Worm (Caenorhabditis elegans) whole organism, late embryonic: ENCODE results near the gene B0280.9.
A peak's percentile ranks its signal among the peaks of the same experiment; 100 is the strongest.

Source experiments
- C08G9.2 ChIP-seq: sonication (generic microtip); optimal IDR thresholded peaks from 2 replicates; lab custom pipeline; 2016; ENCODE audit warnings: mild to moderate bottlenecking, missing genetic modification characterization, moderate library complexity, missing compliant biosample characterization
- F13H6.1 ChIP-seq: sonication (generic microtip); optimal IDR thresholded peaks from 2 replicates; lab custom pipeline; 2016; ENCODE audit warnings: missing genetic modification characterization, missing compliant biosample characterization
- K02D7.2 ChIP-seq: sonication (generic microtip); optimal IDR thresholded peaks from 2 replicates; lab custom pipeline; 2017; ENCODE audit warnings: mild to moderate bottlenecking, missing genetic modification characterization, missing compliant biosample characterization
- K09A11.1 ChIP-seq: sonication (generic microtip); optimal IDR thresholded peaks from 2 replicates; lab custom pipeline; 2017; ENCODE audit warnings: antibody characterized with exemption, mild to moderate bottlenecking, missing genetic modification characterization, missing compliant biosample characterization; ENCODE audit not compliant: insufficient read depth
- T23F11.4 ChIP-seq: fragments of 200-800 bp; sonication (Bioruptor generic); optimal IDR thresholded peaks from 2 replicates; lab custom pipeline; 2018; ENCODE audit warnings: mild to moderate bottlenecking, missing genetic modification characterization, missing compliant biosample characterization
- Y22D7AL.16 ChIP-seq: sonication (generic microtip); optimal IDR thresholded peaks from 2 replicates; lab custom pipeline; 2016; ENCODE audit warnings: missing genetic modification characterization, missing compliant biosample characterization
- ceh-14 ChIP-seq: sonication (generic microtip); optimal IDR thresholded peaks from 2 replicates; lab custom pipeline; 2016; ENCODE audit warnings: missing genotype, missing genetic modification characterization, missing compliant biosample characterization
- ceh-18 ChIP-seq: sonication (generic microtip); optimal IDR thresholded peaks from 2 replicates; lab custom pipeline; 2016; ENCODE audit warnings: missing genetic modification characterization, missing compliant biosample characterization
- ceh-19 ChIP-seq: fragments of 200-800 bp; sonication (Bioruptor generic); optimal IDR thresholded peaks from 2 replicates; lab custom pipeline; 2018; ENCODE audit warnings: mild to moderate bottlenecking, missing genetic modification characterization, missing compliant biosample characterization
- ceh-2 ChIP-seq: sonication (generic microtip); optimal IDR thresholded peaks from 2 replicates; lab custom pipeline; 2016; ENCODE audit warnings: missing genotype, missing genetic modification characterization, missing compliant biosample characterization
- ceh-22 ChIP-seq: sonication (generic microtip); optimal IDR thresholded peaks from 2 replicates; lab custom pipeline; 2017; ENCODE audit warnings: missing biosample characterization, missing genetic modification characterization
- ceh-24 ChIP-seq: sonication (generic microtip); optimal IDR thresholded peaks from 2 replicates; lab custom pipeline; 2016; ENCODE audit warnings: mild to moderate bottlenecking, missing genetic modification characterization, missing compliant biosample characterization
- ceh-34 ChIP-seq: sonication (generic microtip); optimal IDR thresholded peaks from 2 replicates; lab custom pipeline; 2016; ENCODE audit warnings: mild to moderate bottlenecking, missing genetic modification characterization, missing compliant biosample characterization
- ceh-45 ChIP-seq: fragments of 200-800 bp; sonication (Bioruptor generic); IDR thresholded peaks from 2 replicates; pipeline ENCODE4 v1.3.6; 2022; ENCODE audit warnings: missing genetic modification reagents, missing genetic modification characterization, missing compliant biosample characterization
- ceh-48 ChIP-seq: sonication (generic microtip); optimal IDR thresholded peaks from 2 replicates; lab custom pipeline; 2016; ENCODE audit warnings: missing genetic modification characterization, inconsistent platforms, missing compliant biosample characterization
- ceh-9 ChIP-seq: sonication (generic microtip); optimal IDR thresholded peaks from 2 replicates; lab custom pipeline; 2016; ENCODE audit warnings: mild to moderate bottlenecking, missing genetic modification characterization, inconsistent platforms, missing compliant biosample characterization
- elt-2 ChIP-seq: sonication (generic microtip); optimal IDR thresholded peaks from 2 replicates; lab custom pipeline; 2016; ENCODE audit warnings: missing genetic modification reagents, missing genetic modification characterization, missing compliant biosample characterization
- fax-1 ChIP-seq: sonication (generic microtip); optimal IDR thresholded peaks from 2 replicates; lab custom pipeline; 2016; ENCODE audit warnings: missing genotype, missing genetic modification characterization, missing compliant biosample characterization
- fkh-10 ChIP-seq: fragments of 150-350 bp; optimal IDR thresholded peaks from 2 replicates; lab custom pipeline; 2014; ENCODE audit warnings: missing biosample characterization, missing genetic modification reagents, missing genetic modification characterization
- fkh-6 ChIP-seq: sonication (generic microtip); optimal IDR thresholded peaks from 2 replicates; lab custom pipeline; 2016; ENCODE audit warnings: missing genetic modification characterization, missing compliant biosample characterization
- hlh-13 ChIP-seq: fragments of 200-800 bp; sonication (Bioruptor generic); optimal IDR thresholded peaks from 2 replicates; lab custom pipeline; 2018; ENCODE audit warnings: mild to moderate bottlenecking, missing genetic modification characterization, missing compliant biosample characterization
- hlh-30 ChIP-seq: sonication (generic microtip); optimal IDR thresholded peaks from 2 replicates; lab custom pipeline; 2017; ENCODE audit warnings: antibody characterized with exemption, missing genetic modification characterization, missing compliant biosample characterization; ENCODE audit not compliant: insufficient read depth
- hlh-8 ChIP-seq: sonication (generic microtip); optimal IDR thresholded peaks from 2 replicates; lab custom pipeline; 2016; ENCODE audit warnings: missing genotype, missing genetic modification characterization, missing compliant biosample characterization
- mec-3 ChIP-seq: sonication (generic microtip); optimal IDR thresholded peaks from 2 replicates; lab custom pipeline; 2016; ENCODE audit warnings: borderline replicate concordance, missing genetic modification characterization, missing compliant biosample characterization
- nfya-1 ChIP-seq: sonication (generic microtip); optimal IDR thresholded peaks from 2 replicates; lab custom pipeline; 2017; ENCODE audit warnings: missing genetic modification characterization, mild to moderate bottlenecking, missing compliant biosample characterization, antibody characterized with exemption, moderate library complexity
- nhr-232 ChIP-seq: sonication (generic microtip); optimal IDR thresholded peaks from 2 replicates; lab custom pipeline; 2016; ENCODE audit warnings: missing genetic modification characterization, missing compliant biosample characterization
- odd-2 ChIP-seq: sonication (generic microtip); optimal IDR thresholded peaks from 2 replicates; lab custom pipeline; 2017; ENCODE audit warnings: antibody characterized with exemption, mild to moderate bottlenecking, missing genetic modification characterization, missing compliant biosample characterization
- pag-3 ChIP-seq: sonication (generic microtip); optimal IDR thresholded peaks from 2 replicates; lab custom pipeline; 2016; ENCODE audit warnings: missing compliant biosample characterization, missing genetic modification characterization, borderline replicate concordance
- pax-1 ChIP-seq: fragments of 150-350 bp; optimal IDR thresholded peaks from 2 replicates; lab custom pipeline; 2014; ENCODE audit warnings: missing biosample characterization, missing genetic modification characterization
- pqm-1 ChIP-seq: sonication (generic microtip); optimal IDR thresholded peaks from 2 replicates; lab custom pipeline; 2016; ENCODE audit warnings: missing genetic modification characterization, missing compliant biosample characterization
- pros-1 ChIP-seq: fragments of 150-350 bp; optimal IDR thresholded peaks from 2 replicates; lab custom pipeline; 2014; ENCODE audit warnings: missing biosample characterization, missing genetic modification reagents, missing genetic modification characterization
- ref-2 ChIP-seq: sonication (generic microtip); optimal IDR thresholded peaks from 2 replicates; lab custom pipeline; 2016; ENCODE audit warnings: missing genetic modification characterization, missing compliant biosample characterization
- sox-4 ChIP-seq: sonication (generic microtip); optimal IDR thresholded peaks from 2 replicates; lab custom pipeline; 2017; ENCODE audit warnings: mild to moderate bottlenecking, missing genetic modification characterization, inconsistent platforms, missing compliant biosample characterization
- tbx-2 ChIP-seq: sonication (generic microtip); optimal IDR thresholded peaks from 2 replicates; lab custom pipeline; 2016; ENCODE audit warnings: missing genetic modification characterization, missing compliant biosample characterization
- ttx-3 ChIP-seq: sonication (generic microtip); optimal IDR thresholded peaks from 2 replicates; lab custom pipeline; 2016; ENCODE audit warnings: missing genetic modification reagents, missing genetic modification characterization, missing compliant biosample characterization
- unc-42 ChIP-seq: sonication (generic microtip); optimal IDR thresholded peaks from 2 replicates; lab custom pipeline; 2016; ENCODE audit warnings: missing genotype, missing genetic modification characterization, missing compliant biosample characterization
- unc-55 ChIP-seq: sonication (generic microtip); optimal IDR thresholded peaks from 2 replicates; lab custom pipeline; 2017; ENCODE audit warnings: missing biosample characterization, missing genetic modification reagents, missing genetic modification characterization

B0280.9 gene

ce11 chrIII:7116615-7117252 is 6.0 kb downstream of the B0280.9 start:
- TF ChIP-seq odd-2 (tag; lab: Kevin White, UChicago) (no peak), ceh-18 (tag; lab: Kevin White, UChicago) (peak; percentile 41), ceh-2 (tag; lab: Kevin White, UChicago) (no peak), ceh-22 (tag; lab: Kevin White, UChicago) (no peak), ceh-34 (peak; percentile 40), ceh-14 (tag; lab: Kevin White, UChicago) (peak; percentile 10), unc-55 (GFP tag; lab: Kevin White, UChicago) (peak; percentile 44), ref-2 (tag; lab: Kevin White, UChicago) (peak; percentile 27), pros-1 (tag; lab: Kevin White, UChicago) (peak; percentile 41), tbx-2 (peak; percentile 52), K09A11.1 (tag; lab: Kevin White, UChicago) (no peak), nfya-1 (tag; lab: Kevin White, UChicago) (peak; percentile 61), hlh-30 (tag; lab: Kevin White, UChicago) (peak; percentile 81)

ce11 chrIII:7114952-7115488 is 7.7 kb downstream of the B0280.9 start, which contains the start of gene nhr-10:
TSS of gene nhr-10 (minus strand) at chrIII:7115438.
- TF ChIP-seq nfya-1 (tag; lab: Kevin White, UChicago) (no peak), fkh-10 (GFP tag; lab: Kevin White, UChicago) (no peak), odd-2 (tag; lab: Kevin White, UChicago) (no peak)

ce11 chrIII:7112285-7112684 is 10.4 kb downstream of the B0280.9 start:
- TF ChIP-seq ttx-3 (no peak), fax-1 (tag; lab: Kevin White, UChicago) (no peak), hlh-8 (tag; lab: Kevin White, UChicago) (no peak), ceh-19 (GFP tag; lab: Kevin White, UChicago) (no peak), ceh-2 (tag; lab: Kevin White, UChicago) (no peak), ceh-18 (tag; lab: Kevin White, UChicago) (no peak), fkh-10 (GFP tag; lab: Kevin White, UChicago) (no peak), unc-42 (no peak), ceh-22 (tag; lab: Kevin White, UChicago) (no peak)

- no peak for TF ChIP-seq hlh-13 (GFP tag; lab: Kevin White, UChicago)
- TF ChIP-seq pag-3 (tag; lab: Kevin White, UChicago), result no peak
- no peak for TF ChIP-seq ceh-45 (GFP tag; lab: Robert Waterston, UW)
- TF ChIP-seq pqm-1, result no peak
- no peak for TF ChIP-seq fkh-6 (tag; lab: Kevin White, UChicago)
- TF ChIP-seq, all 69 proteins: peak for 0
Observed at ce11 chrIII:7111793-7112192, 10.9 kb downstream of the B0280.9 start, which contains the start of gene B0280.7. TSS of gene B0280.7 (minus strand) at chrIII:7111893.

ce11 chrIII:7107965-7108364 is 14.7 kb downstream of the B0280.9 start, which contains the start of gene odd-1:
TSS of gene odd-1 (plus strand) at chrIII:7108313.
- TF ChIP-seq mec-3, result no peak
- peak; percentile 85 for TF ChIP-seq elt-2 (tag; lab: Kevin White, UChicago)

ce11 chrIII:7106854-7107253 is 15.8 kb downstream of the B0280.9 start:
- TF ChIP-seq F13H6.1 (tag; lab: Kevin White, UChicago) (no peak), ceh-48 (no peak), ceh-22 (tag; lab: Kevin White, UChicago) (no peak), nfya-1 (tag; lab: Kevin White, UChicago) (no peak), T23F11.4 (GFP tag; lab: Kevin White, UChicago) (no peak), ceh-24 (no peak), K02D7.2 (no peak), hlh-8 (tag; lab: Kevin White, UChicago) (no peak), nhr-232 (tag; lab: Kevin White, UChicago) (no peak), ceh-14 (tag; lab: Kevin White, UChicago) (no peak), ceh-34 (no peak), fkh-10 (GFP tag; lab: Kevin White, UChicago) (no peak), pax-1 (no peak), C08G9.2 (tag; lab: Kevin White, UChicago) (no peak), ceh-9 (tag; lab: Kevin White, UChicago) (no peak), ceh-45 (GFP tag; lab: Robert Waterston, UW) (no peak), ceh-2 (tag; lab: Kevin White, UChicago) (no peak), ttx-3 (no peak), Y22D7AL.16 (tag; lab: Kevin White, UChicago) (no peak), sox-4 (tag; lab: Kevin White, UChicago) (no peak)
